Fruit fly (Drosophila melanogaster): Measurements from ENCODE around the gene GluRIIA.

DNA sequence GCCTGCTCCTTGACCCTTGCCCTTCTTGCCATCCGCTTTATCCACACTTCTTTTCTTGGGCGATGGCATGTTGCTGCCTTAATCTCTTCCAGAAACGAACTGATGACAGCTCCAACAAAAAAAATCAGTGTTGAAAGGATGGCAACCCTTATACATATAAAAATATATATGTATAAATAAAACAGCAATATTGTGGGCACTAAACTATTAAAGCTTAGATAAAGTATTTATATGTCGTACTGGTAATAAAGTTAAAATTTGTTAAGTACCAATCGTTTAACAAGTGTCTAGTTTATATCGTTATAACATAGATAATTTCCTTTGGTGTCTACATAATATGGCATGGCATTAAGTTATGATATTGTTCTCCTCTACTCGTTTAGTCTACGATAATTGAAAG lies 18.2 kb upstream of the GluRIIA start, which contains the start of gene tomb:
- TF ChIP-seq psq (optimal IDR thresholded peaks at IDR 0.05) (no peak), Myc (optimal IDR thresholded peaks at IDR 0.05) (no peak)
